Worm (Caenorhabditis elegans) whole organism, late embryonic: ENCODE measurements around the gene warf-1.

Experiments used
- C08G9.2 ChIP-seq: sonication (generic microtip); optimal IDR thresholded peaks from 2 replicates; lab custom pipeline; 2016; ENCODE audit warnings: mild to moderate bottlenecking, missing genetic modification characterization, moderate library complexity, missing compliant biosample characterization
- C38D4.7 ChIP-seq: fragments of 200-800 bp; sonication (Bioruptor generic); optimal IDR thresholded peaks from 2 replicates; lab custom pipeline; 2018; ENCODE audit warnings: mild to moderate bottlenecking, missing genetic modification characterization, moderate library complexity, missing compliant biosample characterization
- Y22D7AL.16 ChIP-seq: sonication (generic microtip); optimal IDR thresholded peaks from 2 replicates; lab custom pipeline; 2016; ENCODE audit warnings: missing genetic modification characterization, missing compliant biosample characterization
- ahr-1 ChIP-seq: sonication (generic microtip); optimal IDR thresholded peaks from 2 replicates; lab custom pipeline; 2016; ENCODE audit warnings: missing genetic modification characterization, missing compliant biosample characterization
- ama-1 ChIP-seq: fragments of 150-350 bp; optimal IDR thresholded peaks from 2 replicates; lab custom pipeline; 2014
- ceh-14 ChIP-seq: sonication (generic microtip); optimal IDR thresholded peaks from 2 replicates; lab custom pipeline; 2016; ENCODE audit warnings: missing genotype, missing genetic modification characterization, missing compliant biosample characterization
- ceh-18 ChIP-seq: sonication (generic microtip); optimal IDR thresholded peaks from 2 replicates; lab custom pipeline; 2016; ENCODE audit warnings: missing genetic modification characterization, missing compliant biosample characterization
- ceh-22 ChIP-seq: sonication (generic microtip); optimal IDR thresholded peaks from 2 replicates; lab custom pipeline; 2017; ENCODE audit warnings: missing biosample characterization, missing genetic modification characterization
- ceh-24 ChIP-seq: sonication (generic microtip); optimal IDR thresholded peaks from 2 replicates; lab custom pipeline; 2016; ENCODE audit warnings: mild to moderate bottlenecking, missing genetic modification characterization, missing compliant biosample characterization
- ceh-31 ChIP-seq: sonication (generic microtip); optimal IDR thresholded peaks from 2 replicates; lab custom pipeline; 2016; ENCODE audit warnings: missing genetic modification characterization, missing compliant biosample characterization
- ceh-34 ChIP-seq: sonication (generic microtip); optimal IDR thresholded peaks from 2 replicates; lab custom pipeline; 2016; ENCODE audit warnings: mild to moderate bottlenecking, missing genetic modification characterization, missing compliant biosample characterization
- ceh-48 ChIP-seq: sonication (generic microtip); optimal IDR thresholded peaks from 2 replicates; lab custom pipeline; 2016; ENCODE audit warnings: missing genetic modification characterization, inconsistent platforms, missing compliant biosample characterization
- che-1 ChIP-seq: sonication (generic microtip); optimal IDR thresholded peaks from 2 replicates; lab custom pipeline; 2016; ENCODE audit warnings: mild to moderate bottlenecking, missing genetic modification characterization, missing compliant biosample characterization
- dve-1 ChIP-seq: sonication (generic microtip); optimal IDR thresholded peaks from 2 replicates; lab custom pipeline; 2017; ENCODE audit warnings: antibody characterized with exemption, mild to moderate bottlenecking, missing genetic modification characterization, missing compliant biosample characterization
- elt-4 ChIP-seq: sonication (generic microtip); optimal IDR thresholded peaks from 2 replicates; lab custom pipeline; 2016; ENCODE audit warnings: missing genetic modification characterization, missing compliant biosample characterization
- eyg-1 ChIP-seq: sonication (generic microtip); optimal IDR thresholded peaks from 2 replicates; lab custom pipeline; 2016; ENCODE audit warnings: missing genotype, missing genetic modification characterization, missing compliant biosample characterization
- hlh-30 ChIP-seq: sonication (generic microtip); optimal IDR thresholded peaks from 2 replicates; lab custom pipeline; 2017; ENCODE audit warnings: antibody characterized with exemption, missing genetic modification characterization, missing compliant biosample characterization; ENCODE audit not compliant: insufficient read depth
- hlh-6 ChIP-seq: sonication (generic microtip); optimal IDR thresholded peaks from 2 replicates; lab custom pipeline; 2016; ENCODE audit warnings: missing genotype, missing genetic modification characterization, missing compliant biosample characterization
- lim-6 ChIP-seq: sonication (generic microtip); optimal IDR thresholded peaks from 2 replicates; lab custom pipeline; 2016; ENCODE audit warnings: missing genetic modification characterization, missing compliant biosample characterization
- madf-2 ChIP-seq: sonication (generic microtip); optimal IDR thresholded peaks from 2 replicates; lab custom pipeline; 2017; ENCODE audit warnings: missing genetic modification characterization, missing compliant biosample characterization
- nfya-1 ChIP-seq: sonication (generic microtip); optimal IDR thresholded peaks from 2 replicates; lab custom pipeline; 2017; ENCODE audit warnings: missing genetic modification characterization, mild to moderate bottlenecking, missing compliant biosample characterization, antibody characterized with exemption, moderate library complexity
- odd-2 ChIP-seq: sonication (generic microtip); optimal IDR thresholded peaks from 2 replicates; lab custom pipeline; 2017; ENCODE audit warnings: antibody characterized with exemption, mild to moderate bottlenecking, missing genetic modification characterization, missing compliant biosample characterization
- pag-3 ChIP-seq: sonication (generic microtip); optimal IDR thresholded peaks from 2 replicates; lab custom pipeline; 2016; ENCODE audit warnings: missing compliant biosample characterization, missing genetic modification characterization, borderline replicate concordance
- pat-9 ChIP-seq: fragments of 200-800 bp; sonication (Bioruptor generic); optimal IDR thresholded peaks from 2 replicates; lab custom pipeline; 2018; ENCODE audit warnings: mild to moderate bottlenecking, missing genetic modification characterization, moderate library complexity, missing compliant biosample characterization
- pha-2 ChIP-seq: sonication (generic microtip); optimal IDR thresholded peaks from 2 replicates; lab custom pipeline; 2017; ENCODE audit warnings: mild to moderate bottlenecking, missing genetic modification characterization, missing compliant biosample characterization
- pros-1 ChIP-seq: fragments of 150-350 bp; optimal IDR thresholded peaks from 2 replicates; lab custom pipeline; 2014; ENCODE audit warnings: missing biosample characterization, missing genetic modification reagents, missing genetic modification characterization
- ref-2 ChIP-seq: sonication (generic microtip); optimal IDR thresholded peaks from 2 replicates; lab custom pipeline; 2016; ENCODE audit warnings: missing genetic modification characterization, missing compliant biosample characterization
- rnt-1 ChIP-seq: sonication (generic microtip); optimal IDR thresholded peaks from 2 replicates; lab custom pipeline; 2016; ENCODE audit warnings: missing genetic modification characterization, missing compliant biosample characterization
- sox-4 ChIP-seq: sonication (generic microtip); optimal IDR thresholded peaks from 2 replicates; lab custom pipeline; 2017; ENCODE audit warnings: mild to moderate bottlenecking, missing genetic modification characterization, inconsistent platforms, missing compliant biosample characterization
- syd-9 ChIP-seq: sonication (generic microtip); optimal IDR thresholded peaks from 2 replicates; lab custom pipeline; 2016; ENCODE audit warnings: mild to moderate bottlenecking, missing genetic modification characterization, moderate library complexity, missing compliant biosample characterization
- unc-42 ChIP-seq: sonication (generic microtip); optimal IDR thresholded peaks from 2 replicates; lab custom pipeline; 2016; ENCODE audit warnings: missing genotype, missing genetic modification characterization, missing compliant biosample characterization
- unc-55 ChIP-seq: sonication (generic microtip); optimal IDR thresholded peaks from 2 replicates; lab custom pipeline; 2017; ENCODE audit warnings: missing biosample characterization, missing genetic modification reagents, missing genetic modification characterization
- unc-86 ChIP-seq: sonication (generic microtip); optimal IDR thresholded peaks from 2 replicates; lab custom pipeline; 2016; ENCODE audit warnings: missing genetic modification characterization, missing compliant biosample characterization

Gene warf-1

DNA sequence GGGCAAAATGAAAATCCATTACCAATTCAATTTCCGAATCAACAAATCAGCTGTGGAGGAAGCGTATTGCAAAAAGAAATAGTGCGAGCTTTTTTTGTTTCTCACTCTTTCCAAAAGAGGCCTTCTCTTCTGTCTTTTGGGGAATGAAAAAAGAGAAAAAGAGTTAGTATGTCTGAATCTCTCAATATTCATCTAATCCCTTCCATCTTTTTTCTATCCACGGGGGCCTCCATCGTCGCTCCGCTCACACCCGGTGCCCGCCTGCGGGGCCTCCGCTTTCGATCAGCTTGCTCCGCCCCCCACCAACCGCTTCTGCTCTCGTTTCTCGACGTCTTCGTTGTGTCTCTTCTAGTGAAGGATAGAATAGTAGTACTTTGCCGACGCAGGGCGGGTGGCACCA, 15.3 kb upstream of the warf-1 start:
- TF ChIP-seq dve-1 (no peak), ceh-34 (peak; percentile 28), eyg-1 (no peak), ceh-31 (tag; lab: Kevin White, UChicago) (peak; percentile 51), C38D4.7 (GFP tag; lab: Kevin White, UChicago) (no peak), ceh-24 (tag; lab: Kevin White, UChicago) (no peak), nfya-1 (peak; percentile 11), ceh-48 (tag; lab: Kevin White, UChicago) (no peak), ref-2 (no peak), ama-1 (no peak), C08G9.2 (tag; lab: Kevin White, UChicago) (peak; percentile 8), madf-2 (tag; lab: Kevin White, UChicago) (no peak), pros-1 (tag; lab: Kevin White, UChicago) (no peak), lim-6 (no peak), pag-3 (tag; lab: Kevin White, UChicago) (peak; percentile 14), ceh-22 (tag; lab: Kevin White, UChicago) (no peak), unc-42 (tag; lab: Kevin White, UChicago) (peak; percentile 79), pha-2 (tag; lab: Kevin White, UChicago) (no peak), rnt-1 (tag; lab: Kevin White, UChicago) (no peak), odd-2 (tag; lab: Kevin White, UChicago) (no peak)

DNA sequence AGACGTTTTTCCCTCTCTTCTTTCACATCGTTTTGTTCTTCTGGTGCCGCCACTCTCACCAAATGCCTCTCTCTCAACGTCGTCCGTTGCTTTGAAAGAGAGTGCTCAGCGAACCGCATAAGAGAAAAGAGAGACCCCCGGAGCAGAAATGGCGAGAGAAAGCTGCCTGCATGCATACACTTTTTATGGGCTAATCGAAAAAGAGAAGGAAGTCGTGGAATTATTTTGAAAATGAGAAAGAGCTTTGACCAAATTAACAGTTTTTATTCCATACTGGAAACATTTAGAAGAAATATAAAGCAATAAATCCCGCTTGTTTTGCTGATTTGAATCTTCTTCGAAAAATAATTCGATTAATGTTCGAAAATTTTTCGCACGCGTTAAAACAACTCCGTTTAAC, 14.1 kb upstream of the warf-1 start:
- TF ChIP-seq unc-42 (tag; lab: Kevin White, UChicago), result peak; percentile 32
- TF ChIP-seq hlh-30, result no peak
- TF ChIP-seq ceh-14 (tag; lab: Kevin White, UChicago), result peak; percentile 5
- peak; percentile 46 for TF ChIP-seq ceh-31 (tag; lab: Kevin White, UChicago)

DNA sequence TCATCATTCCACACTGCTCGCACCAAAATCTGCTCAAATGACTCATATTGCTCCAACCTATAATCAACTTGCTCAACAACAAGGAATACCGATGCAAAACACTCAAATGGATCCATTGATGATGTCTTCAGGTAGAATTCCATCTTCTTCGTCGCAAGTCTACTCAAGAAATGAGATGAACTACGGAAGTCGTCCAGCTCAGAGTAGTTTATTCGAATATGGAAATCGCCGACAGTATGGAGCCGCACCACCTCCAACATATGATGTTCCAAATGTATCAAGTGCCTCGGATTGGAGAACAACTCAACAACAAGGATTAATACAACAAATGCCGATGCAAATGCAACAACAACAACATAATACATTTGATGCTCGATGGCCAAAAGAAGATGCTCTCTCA, 11.5 kb upstream of the warf-1 start:
- TF ChIP-seq pat-9, result no peak

DNA sequence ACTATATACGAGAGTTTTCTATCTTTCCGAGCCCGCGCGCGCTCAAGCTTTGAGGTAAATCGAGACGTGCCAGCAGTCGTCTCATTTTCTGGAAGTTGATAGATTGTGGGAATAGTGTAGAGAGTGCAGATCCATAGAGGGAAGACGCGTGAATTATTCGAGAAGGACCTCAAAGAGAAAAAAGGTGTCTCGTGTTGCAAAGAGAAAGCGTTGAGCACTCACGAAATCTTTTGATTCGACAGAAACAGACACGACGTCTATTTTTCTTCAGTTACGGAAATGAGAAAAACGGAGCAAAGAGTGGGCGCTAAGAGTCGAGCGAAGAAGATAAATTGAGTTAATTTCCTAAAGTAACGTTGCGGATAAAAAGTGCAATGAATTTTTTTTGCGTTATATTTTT, 10.7 kb upstream of the warf-1 start:
- TF ChIP-seq rnt-1 (tag; lab: Kevin White, UChicago) (no peak), lim-6 (no peak), che-1 (tag; lab: Kevin White, UChicago) (no peak), eyg-1 (no peak), Y22D7AL.16 (peak; percentile 6), unc-42 (tag; lab: Kevin White, UChicago) (peak; percentile 26), pat-9 (no peak), ceh-31 (tag; lab: Kevin White, UChicago) (peak; percentile 0), elt-4 (tag; lab: Kevin White, UChicago) (no peak), hlh-30 (no peak)
- TF ChIP-seq, all 69 proteins: peak for 3

DNA sequence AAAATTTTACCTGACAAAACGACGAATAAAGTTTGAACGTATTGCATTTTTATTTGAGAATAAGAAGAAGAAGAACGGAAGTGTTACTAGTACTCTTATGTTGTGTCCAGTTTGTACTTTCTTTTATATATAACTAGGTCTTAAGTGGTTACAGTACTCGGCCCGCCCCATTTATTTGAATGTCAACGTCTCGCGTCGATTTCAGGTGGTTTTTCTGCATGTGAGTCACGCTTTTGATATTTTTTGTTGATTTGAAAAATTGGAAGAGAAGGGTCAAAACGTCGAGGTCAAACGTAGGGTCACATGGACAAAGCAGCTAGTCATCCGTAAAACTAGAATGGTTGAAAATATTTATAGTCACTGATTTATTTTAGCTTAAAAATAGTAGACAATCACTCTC, 5.6 kb upstream of the warf-1 start, which contains the start of gene F45E4.5:
F45E4.5 (minus strand) TSS at position 101 of the 400 bp plus-strand sequence.
- TF ChIP-seq ama-1 (no peak), ceh-18 (tag; lab: Kevin White, UChicago) (no peak), hlh-6 (tag; lab: Kevin White, UChicago) (no peak), syd-9 (tag; lab: Kevin White, UChicago) (no peak), ahr-1 (no peak), rnt-1 (tag; lab: Kevin White, UChicago) (no peak), unc-55 (GFP tag; lab: Kevin White, UChicago) (no peak), ref-2 (no peak), ceh-24 (tag; lab: Kevin White, UChicago) (no peak), unc-86 (tag; lab: Kevin White, UChicago) (no peak), odd-2 (tag; lab: Kevin White, UChicago) (no peak), sox-4 (tag; lab: Kevin White, UChicago) (no peak)
